Fruit fly (Drosophila melanogaster) whole organism, adult: ENCODE results near the gene Art9.

Experiments
- CG1620 ChIP-seq: fragments of 200-800 bp; sonication (Bioruptor generic); optimal IDR thresholded peaks from 2 replicates; lab custom pipeline; 2016; ENCODE audit warnings: missing biosample characterization, missing genetic modification characterization
- CG33017 ChIP-seq: fragments of 200-800 bp; sonication (Bioruptor generic); optimal IDR thresholded peaks from 2 replicates; lab custom pipeline; 2018; ENCODE audit warnings: missing biosample characterization, mild to moderate bottlenecking, missing genetic modification characterization, moderate library complexity
- CG5204 ChIP-seq: fragments of 200-800 bp; sonication (Bioruptor generic); optimal IDR thresholded peaks from 2 replicates; lab custom pipeline; 2016; ENCODE audit warnings: missing biosample characterization, missing genetic modification characterization
- Clk ChIP-seq: fragments of 200-800 bp; sonication (Bioruptor generic); optimal IDR thresholded peaks from 2 replicates; lab custom pipeline; 2017; ENCODE audit warnings: missing biosample characterization, missing genetic modification characterization
- Crg-1 ChIP-seq: fragments of 200-800 bp; sonication (Bioruptor generic); optimal IDR thresholded peaks from 2 replicates; lab custom pipeline; 2016; ENCODE audit warnings: missing biosample characterization, missing genetic modification characterization
- Hr96 ChIP-seq: fragments of 200-800 bp; sonication (Bioruptor generic); optimal IDR thresholded peaks from 2 replicates; lab custom pipeline; 2016; ENCODE audit warnings: missing biosample characterization, missing genetic modification characterization
- Mnt ChIP-seq: fragments of 200-800 bp; sonication (Bioruptor generic); optimal IDR thresholded peaks from 2 replicates; lab custom pipeline; 2016; ENCODE audit warnings: missing biosample characterization, mild to moderate bottlenecking, missing genetic modification characterization
- cic ChIP-seq: fragments of 200-800 bp; sonication (Bioruptor generic); optimal IDR thresholded peaks from 2 replicates; lab custom pipeline; 2017; ENCODE audit warnings: missing biosample characterization, mild to moderate bottlenecking, missing genetic modification characterization, moderate library complexity
- cnc ChIP-seq, 2 experiments: fragments of >200 bp; optimal IDR thresholded peaks; 2 replicates each; lab custom pipeline; 2017
- ovo ChIP-seq: fragments of 200-800 bp; sonication (Bioruptor generic); optimal IDR thresholded peaks from 2 replicates; lab custom pipeline; 2016; ENCODE audit warnings: missing biosample characterization, missing genetic modification characterization
- pad ChIP-seq: fragments of 200-800 bp; sonication (Bioruptor generic); optimal IDR thresholded peaks from 3 replicates; lab custom pipeline; 2017; ENCODE audit warnings: missing biosample characterization, missing genetic modification characterization, mild to moderate bottlenecking, moderate library complexity, missing genetic modification reagents
- tj ChIP-seq: fragments of 200-800 bp; sonication (Bioruptor generic); optimal IDR thresholded peaks from 3 replicates; lab custom pipeline; 2017; ENCODE audit warnings: missing biosample characterization, mild to moderate bottlenecking, missing genetic modification characterization, moderate library complexity

DNA sequence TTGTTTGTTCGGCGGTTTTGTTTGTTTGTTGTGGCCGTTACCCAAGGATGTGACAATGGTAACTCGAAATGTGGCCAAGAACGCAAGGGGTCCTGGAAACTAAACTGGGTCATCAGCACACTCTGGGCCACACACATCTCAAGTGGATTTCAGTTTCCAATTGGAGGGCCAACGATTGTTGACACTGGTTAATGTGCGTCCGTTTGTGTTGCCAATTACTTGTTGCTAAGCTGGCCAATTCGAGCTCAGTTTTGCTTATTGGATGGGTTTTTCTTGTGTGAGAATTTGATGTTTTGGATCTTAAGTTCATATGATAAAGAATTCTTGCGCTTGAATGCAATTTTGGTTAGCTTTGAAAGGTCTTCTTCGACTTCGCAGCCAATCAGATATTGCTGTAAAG lies 37.7 kb upstream of the Art9 start:
- TF ChIP-seq cnc (optimal IDR thresholded peaks at IDR 0.05; lab: Kevin White, UChicago) (no peak), tj (no peak), Hr96 (no peak), cic (GFP tag; lab: Kevin White, UChicago) (no peak), CG5204 (GFP tag; lab: Kevin White, UChicago) (no peak), Clk (GFP tag; lab: Kevin White, UChicago) (no peak), pad (GFP tag; lab: Kevin White, UChicago) (no peak), CG33017 (no peak), Crg-1 (GFP tag; lab: Kevin White, UChicago) (no peak), ovo (no peak), Mnt (GFP tag; lab: Kevin White, UChicago) (no peak), CG1620 (GFP tag; lab: Kevin White, UChicago) (no peak)
